Worm (Caenorhabditis elegans): ENCODE results near the gene F53H4.3.

ce11 chrX:15848867-15849266 lies 38.5 kb downstream of the F53H4.3 start:
- TF ChIP-seq B0310.2 (tag; optimal IDR thresholded peaks at IDR 0.05) (no peak), sea-1 (GFP tag; conservative IDR thresholded peaks at IDR 0.05) (no peak), flt-1 (GFP tag; IDR thresholded peaks at IDR 0.05) (no peak)

Data from whole organism, early embryonic.